Fruit fly (Drosophila melanogaster) whole organism, embryonic: ENCODE results near the gene Dic61B.

Experiments used
- Bteb2 ChIP-seq: fragments of 200-800 bp; sonication (Bioruptor generic); optimal IDR thresholded peaks from 2 replicates; lab custom pipeline; 2016; ENCODE audit warnings: missing biosample characterization, missing genetic modification characterization
- CG11085 ChIP-seq: fragments of 200-800 bp; sonication (Bioruptor generic); IDR thresholded peaks from 2 replicates; pipeline ENCODE4 v1.3.6; 2022; ENCODE audit warnings: missing biosample characterization, missing genetic modification characterization
- CG14014 ChIP-seq: fragments of 200-800 bp; sonication (Bioruptor generic); IDR thresholded peaks from 2 replicates; pipeline ENCODE4 v1.3.6; 2022; ENCODE audit warnings: missing biosample characterization, missing genetic modification characterization
- CG14441 ChIP-seq: fragments of 200-800 bp; sonication (Bioruptor generic); IDR thresholded peaks from 2 replicates; pipeline ENCODE4 v1.3.6; 2022; ENCODE audit warnings: missing biosample characterization, missing genetic modification characterization
- CG15601 ChIP-seq: fragments of 200-800 bp; sonication (Bioruptor generic); optimal IDR thresholded peaks from 3 replicates; lab custom pipeline; 2019; ENCODE audit warnings: missing biosample characterization, mild to moderate bottlenecking, missing genetic modification characterization, moderate library complexity
- CG1602 ChIP-seq: fragments of 200-800 bp; sonication (Bioruptor generic); optimal IDR thresholded peaks from 3 replicates; lab custom pipeline; 2016; ENCODE audit warnings: missing biosample characterization, missing genetic modification characterization
- CG17612 ChIP-seq: fragments of 200-800 bp; sonication (Bioruptor generic); IDR thresholded peaks from 2 replicates; pipeline ENCODE4 v1.3.6; 2022; ENCODE audit warnings: missing biosample characterization, missing genetic modification characterization
- CG17829 ChIP-seq: fragments of 200-800 bp; optimal IDR thresholded peaks from 2 replicates; lab custom pipeline; 2019; ENCODE audit warnings: missing biosample characterization, mild to moderate bottlenecking, missing genetic modification characterization, moderate library complexity
- CG34224 ChIP-seq: fragments of 200-800 bp; sonication (Bioruptor generic); IDR thresholded peaks from 3 replicates; pipeline ENCODE4 v1.3.6; 2022; ENCODE audit warnings: missing biosample characterization, missing genetic modification characterization; ENCODE audit not compliant: partially characterized antibody
- CG3847 ChIP-seq: fragments of 200-800 bp; sonication (Bioruptor generic); IDR thresholded peaks from 2 replicates; pipeline ENCODE4 v1.3.6; 2022; ENCODE audit warnings: missing biosample characterization, missing genetic modification characterization
- CG4328 ChIP-seq: fragments of 200-800 bp; sonication (Bioruptor generic); optimal IDR thresholded peaks from 3 replicates; lab custom pipeline; 2017; ENCODE audit warnings: missing biosample characterization, missing genetic modification reagents, missing genetic modification characterization
- CG4617 ChIP-seq: fragments of 200-800 bp; sonication (Bioruptor generic); optimal IDR thresholded peaks from 3 replicates; lab custom pipeline; 2016; ENCODE audit warnings: missing biosample characterization, missing genetic modification characterization, borderline replicate concordance
- CG4707 ChIP-seq: fragments of 200-800 bp; sonication (Bioruptor generic); optimal IDR thresholded peaks from 2 replicates; lab custom pipeline; 2018; ENCODE audit warnings: missing biosample characterization, mild to moderate bottlenecking, missing genetic modification characterization, moderate library complexity
- CG6765 ChIP-seq: fragments of 200-800 bp; sonication (Bioruptor generic); optimal IDR thresholded peaks from 3 replicates; lab custom pipeline; 2017; ENCODE audit warnings: missing biosample characterization, mild to moderate bottlenecking, missing genetic modification characterization
- CG7372 ChIP-seq: fragments of 200-800 bp; sonication (Bioruptor generic); IDR thresholded peaks from 2 replicates; pipeline ENCODE4 v1.3.6; 2022; ENCODE audit warnings: missing biosample characterization, missing genetic modification characterization
- CG7786 ChIP-seq: fragments of 200-800 bp; sonication (Bioruptor generic); optimal IDR thresholded peaks from 2 replicates; lab custom pipeline; 2016; ENCODE audit warnings: missing biosample characterization, missing genetic modification characterization
- CG8290 ChIP-seq, 3 experiments: fragments of 200-800 bp; sonication (Bioruptor generic); optimal IDR thresholded peaks; 2 replicates each; lab custom pipeline; 2016 to 2019; ENCODE audit warnings: missing biosample characterization in 3 of 3, missing genetic modification characterization in 3 of 3, mild to moderate bottlenecking in 2 of 3, moderate library complexity in 1 of 3
- CG9609 ChIP-seq: fragments of 200-800 bp; sonication (Bioruptor generic); optimal IDR thresholded peaks from 3 replicates; lab custom pipeline; 2016; ENCODE audit warnings: missing biosample characterization, missing genetic modification characterization
- D ChIP-seq, 2 experiments: fragments of 200-800 bp in 1 of 2; fragments of >200 bp in 1 of 2; sonication (Bioruptor generic) in 1 of 2; optimal IDR thresholded peaks; 2 replicates in 1 of 2; 3 replicates in 1 of 2; lab custom pipeline; 2017; ENCODE audit warnings: mild to moderate bottlenecking in 1 of 2, missing biosample characterization in 1 of 2, missing genetic modification characterization in 1 of 2, missing genetic modification reagents in 1 of 2
- H15 ChIP-seq: fragments of 200-800 bp; sonication (Bioruptor generic); IDR thresholded peaks from 3 replicates; pipeline ENCODE4 v1.3.6; 2022; ENCODE audit warnings: missing biosample characterization, missing genetic modification characterization
- Jarid2 ChIP-seq: fragments of 200-800 bp; sonication (Bioruptor generic); optimal IDR thresholded peaks from 3 replicates; lab custom pipeline; 2017; ENCODE audit warnings: mild to moderate bottlenecking, missing biosample characterization, missing genetic modification reagents, missing genetic modification characterization
- NfI ChIP-seq: fragments of 200-800 bp; sonication (Bioruptor generic); optimal IDR thresholded peaks from 3 replicates; lab custom pipeline; 2018; ENCODE audit warnings: missing biosample characterization, mild to moderate bottlenecking, missing genetic modification characterization, moderate library complexity
- Rx ChIP-seq: fragments of 200-800 bp; sonication (Bioruptor generic); IDR thresholded peaks from 2 replicates; pipeline ENCODE4 v1.3.6; 2022; ENCODE audit warnings: missing biosample characterization, missing genetic modification characterization
- amos ChIP-seq: fragments of 200-800 bp; sonication (Bioruptor generic); IDR thresholded peaks from 2 replicates; pipeline ENCODE4 v1.3.6; 2022; ENCODE audit warnings: missing biosample characterization, missing genetic modification characterization; ENCODE audit not compliant: partially characterized antibody
- ato ChIP-seq: fragments of 200-800 bp; sonication (Bioruptor generic); IDR thresholded peaks from 2 replicates; pipeline ENCODE4 v1.3.6; 2022; ENCODE audit warnings: missing biosample characterization, missing genetic modification characterization; ENCODE audit not compliant: partially characterized antibody
- da ChIP-seq: fragments of 200-800 bp; sonication (Bioruptor generic); optimal IDR thresholded peaks from 2 replicates; lab custom pipeline; 2016; ENCODE audit warnings: missing biosample characterization, missing genetic modification characterization
- fd64A ChIP-seq: fragments of 200-800 bp; sonication (Bioruptor generic); optimal IDR thresholded peaks from 3 replicates; lab custom pipeline; 2018; ENCODE audit warnings: missing biosample characterization, mild to moderate bottlenecking, missing genetic modification characterization
- fu2 ChIP-seq: fragments of 200-800 bp; sonication (Bioruptor generic); optimal IDR thresholded peaks from 2 replicates; lab custom pipeline; 2016; ENCODE audit warnings: missing biosample characterization, missing genetic modification characterization
- grau ChIP-seq: fragments of 200-800 bp; optimal IDR thresholded peaks from 3 replicates; lab custom pipeline; 2019; ENCODE audit warnings: missing biosample characterization, mild to moderate bottlenecking, missing genetic modification characterization, moderate library complexity
- gro ChIP-seq: fragments of 200-800 bp; sonication (Bioruptor generic); optimal IDR thresholded peaks from 2 replicates; lab custom pipeline; 2016; ENCODE audit warnings: missing biosample characterization, missing genetic modification characterization
- gsb-n ChIP-seq: fragments of 200-800 bp; sonication (Bioruptor generic); optimal IDR thresholded peaks from 3 replicates; lab custom pipeline; 2018; ENCODE audit warnings: missing biosample characterization, mild to moderate bottlenecking, missing genetic modification characterization
- maf-S ChIP-seq: fragments of 200-800 bp; sonication (Bioruptor generic); optimal IDR thresholded peaks from 2 replicates; lab custom pipeline; 2016; ENCODE audit warnings: missing biosample characterization, missing genetic modification characterization
- mirr ChIP-seq: fragments of 200-800 bp; sonication (Bioruptor generic); optimal IDR thresholded peaks from 3 replicates; lab custom pipeline; 2018; ENCODE audit warnings: missing biosample characterization, mild to moderate bottlenecking, missing genetic modification characterization
- nerfin-2 ChIP-seq: fragments of 200-800 bp; sonication (Bioruptor generic); IDR thresholded peaks from 2 replicates; pipeline ENCODE4 v1.3.6; 2022; ENCODE audit warnings: missing biosample characterization, missing genetic modification characterization; ENCODE audit not compliant: partially characterized antibody
- p53 ChIP-seq: fragments of 200-800 bp; sonication (Bioruptor generic); optimal IDR thresholded peaks from 2 replicates; lab custom pipeline; 2016; ENCODE audit warnings: missing biosample characterization, missing genetic modification characterization
- pfk ChIP-seq: fragments of 200-800 bp; sonication (Bioruptor generic); optimal IDR thresholded peaks from 2 replicates; lab custom pipeline; 2018; ENCODE audit warnings: missing biosample characterization, mild to moderate bottlenecking, missing genetic modification characterization, moderate library complexity
- pros ChIP-seq: fragments of 200-800 bp; sonication (Bioruptor generic); optimal IDR thresholded peaks from 3 replicates; lab custom pipeline; 2019; ENCODE audit warnings: missing biosample characterization, mild to moderate bottlenecking, missing genetic modification characterization, moderate library complexity
- row ChIP-seq: fragments of 200-800 bp; sonication (Bioruptor generic); IDR thresholded peaks from 3 replicates; pipeline ENCODE4 v1.3.6; 2022; ENCODE audit warnings: missing biosample characterization, missing genetic modification characterization
- sd ChIP-seq: fragments of 200-800 bp; sonication (Bioruptor generic); optimal IDR thresholded peaks from 3 replicates; lab custom pipeline; 2018; ENCODE audit warnings: missing biosample characterization, mild to moderate bottlenecking, missing genetic modification characterization, moderate library complexity
- sim ChIP-seq: fragments of 200-800 bp; sonication (Bioruptor generic); IDR thresholded peaks from 2 replicates; pipeline ENCODE4 v1.3.6; 2022; ENCODE audit warnings: missing biosample characterization, missing genetic modification characterization
- so ChIP-seq: fragments of 200-800 bp; sonication (Bioruptor generic); IDR thresholded peaks from 3 replicates; pipeline ENCODE4 v1.3.6; 2022; ENCODE audit warnings: missing biosample characterization, missing genetic modification characterization
- ssp ChIP-seq: fragments of 200-800 bp; sonication (Bioruptor generic); IDR thresholded peaks from 2 replicates; pipeline ENCODE4 v1.3.6; 2022; ENCODE audit warnings: missing biosample characterization, missing genetic modification characterization
- tup ChIP-seq: fragments of 200-800 bp; sonication (Bioruptor generic); optimal IDR thresholded peaks from 2 replicates; lab custom pipeline; 2016; ENCODE audit warnings: missing biosample characterization, mild to moderate bottlenecking, missing genetic modification characterization, moderate library complexity
- twi ChIP-seq: fragments of 200-800 bp; optimal IDR thresholded peaks from 2 replicates; lab custom pipeline; 2019; ENCODE audit warnings: missing biosample characterization, mild to moderate bottlenecking, missing genetic modification characterization, moderate library complexity
- vnd ChIP-seq: fragments of 200-800 bp; sonication (Bioruptor generic); IDR thresholded peaks from 3 replicates; pipeline ENCODE4 v1.3.6; 2022; ENCODE audit warnings: missing biosample characterization, missing genetic modification characterization; ENCODE audit not compliant: partially characterized antibody
- vvl ChIP-seq: fragments of 200-800 bp; sonication (Bioruptor generic); IDR thresholded peaks from 2 replicates; pipeline ENCODE4 v1.3.6; 2022; ENCODE audit warnings: missing biosample characterization, missing genetic modification characterization
- zen2 ChIP-seq: fragments of 200-800 bp; sonication (Bioruptor generic); IDR thresholded peaks from 3 replicates; pipeline ENCODE4 v1.3.6; 2022; ENCODE audit warnings: missing biosample characterization, missing genetic modification characterization; ENCODE audit not compliant: partially characterized antibody

The Dic61B gene

dm6 chr3L:199754-200596 lies 47.6 kb upstream of the Dic61B start, which contains the start of the genes rno and mri (continued):
- TF ChIP-seq ato (GFP tag; lab: Robert Waterston, UW) (peak; percentile 72), H15 (0 out of 3 replicates have a peak, but pooled peaks have one; percentile 41), CG17829 (tag; lab: Kevin White, UChicago) (peak; percentile 81), CG9609 (GFP tag; lab: Kevin White, UChicago) (no peak), so (GFP tag; lab: Robert Waterston, UW) (peak; percentile 52; the same call in 1 of the 3 replicates), CG15601 (peak; percentile 71), zen2 (GFP tag; lab: Robert Waterston, UW) (peak; percentile 96), D (optimal IDR thresholded peaks at IDR 0.05; lab: Kevin White, UChicago) (no peak), D (GFP tag; optimal IDR thresholded peaks at IDR 0.05; lab: Kevin White, UChicago) (peak; percentile 41), Bteb2 (GFP tag; lab: Kevin White, UChicago) (peak; percentile 15), CG7786 (GFP tag; lab: Kevin White, UChicago) (no peak), fu2 (GFP tag; lab: Kevin White, UChicago) (no peak), da (GFP tag; lab: Kevin White, UChicago) (no peak), gsb-n (peak; percentile 78), grau (tag; lab: Kevin White, UChicago) (peak; percentile 77), tup (GFP tag; lab: Kevin White, UChicago) (no peak), CG3847 (GFP tag; lab: Robert Waterston, UW) (peak; percentile 66; the same call in 1 of the 2 replicates), twi (tag; lab: Kevin White, UChicago) (peak; percentile 62), mirr (GFP tag; lab: Kevin White, UChicago) (no peak), amos (GFP tag; lab: Robert Waterston, UW) (peak; percentile 96), row (GFP tag; lab: Robert Waterston, UW) (peak; percentile 86), Jarid2 (GFP tag; lab: Kevin White, UChicago) (no peak), pfk (GFP tag; lab: Kevin White, UChicago) (no peak), CG1602 (GFP tag; lab: Kevin White, UChicago) (peak; percentile 70), CG6765 (no peak), gro (GFP tag; lab: Kevin White, UChicago) (no peak), CG14441 (peak; percentile 78), pros (GFP tag; lab: Kevin White, UChicago) (no peak), nerfin-2 (GFP tag; lab: Robert Waterston, UW) (peak; percentile 90), NfI (peak; percentile 67), CG17612 (GFP tag; lab: Robert Waterston, UW) (no peak), maf-S (no peak), vnd (GFP tag; lab: Robert Waterston, UW) (peak; percentile 94), ssp (peak; percentile 53), CG4617 (GFP tag; lab: Kevin White, UChicago) (peak; percentile 58), CG34224 (peak; percentile 94), CG4328 (peak; percentile 55), p53 (GFP tag; lab: Kevin White, UChicago) (no peak), sim (GFP tag; lab: Robert Waterston, UW) (no peak), CG4707 (GFP tag; lab: Kevin White, UChicago) (no peak), CG7372 (peak; percentile 43; the same call in 1 of the 2 replicates), CG11085 (GFP tag; lab: Robert Waterston, UW) (peak; percentile 63; the same call in 1 of the 2 replicates), CG14014 (GFP tag; lab: Robert Waterston, UW) (peak; percentile 57; the same call in 1 of the 2 replicates), sd (tag; lab: Kevin White, UChicago) (peak; percentile 30), CG8290 (GFP tag; optimal IDR thresholded peaks at IDR 0.05; lab: Kevin White, UChicago) (peak; percentile 16), CG8290 (tag; optimal IDR thresholded peaks at IDR 0.05; lab: Kevin White, UChicago) (peak in 1 of 2 experiments; percentile 3), Rx (0 out of 2 replicates have a peak, but pooled peaks have one; percentile 19), vvl (GFP tag; lab: Robert Waterston, UW) (peak; percentile 81), fd64A (GFP tag; lab: Kevin White, UChicago) (no peak)
